Worm (Caenorhabditis elegans): Measurements from ENCODE around the gene tmed-1.

The tmed-1 gene

ce11 chrIV:12093819-12094218 is 15.9 kb upstream of the tmed-1 start, which contains the start of gene F11A10.5:
F11A10.5 (plus strand) TSS chrIV:12094119.
- no peak for TF ChIP-seq unc-62 (GFP tag; optimal IDR thresholded peaks at IDR 0.05)

- TF ChIP-seq unc-62 (GFP tag; optimal IDR thresholded peaks at IDR 0.05) = no peak
Measured at ce11 chrIV:12093384-12093783, 15.4 kb upstream of the tmed-1 start, which contains the start of gene cpsf-4. cpsf-4 (minus strand) TSS chrIV:12093445.

ce11 chrIV:12092113-12092512 is 14.2 kb upstream of the tmed-1 start, which contains the start of gene mig-32:
mig-32 (minus strand) TSS chrIV:12092213.
- TF ChIP-seq unc-62 (GFP tag; optimal IDR thresholded peaks at IDR 0.05) = no peak

ce11 chrIV:12089551-12089950 is 11.6 kb upstream of the tmed-1 start, which contains the start of gene F11A10.6:
F11A10.6 (minus strand) TSS chrIV:12089651.
- no peak for TF ChIP-seq unc-62 (GFP tag; optimal IDR thresholded peaks at IDR 0.05)

ce11 chrIV:12088898-12089297 is 10.9 kb upstream of the tmed-1 start:
- no peak for TF ChIP-seq unc-62 (GFP tag; optimal IDR thresholded peaks at IDR 0.05)

- TF ChIP-seq unc-62 (GFP tag; optimal IDR thresholded peaks at IDR 0.05) = no peak
Measured at ce11 chrIV:12086498-12086897, 8.5 kb upstream of the tmed-1 start.

ce11 chrIV:12085120-12085519 is 7.2 kb upstream of the tmed-1 start, which contains the start of gene rbm-34:
rbm-34 (plus strand) TSS chrIV:12085420.
- TF ChIP-seq unc-62 (GFP tag; optimal IDR thresholded peaks at IDR 0.05) = no peak

ce11 chrIV:12084587-12084986 is 6.6 kb upstream of the tmed-1 start:
- TF ChIP-seq unc-62 (GFP tag; optimal IDR thresholded peaks at IDR 0.05) = no peak

- TF ChIP-seq unc-62 (GFP tag; optimal IDR thresholded peaks at IDR 0.05) = no peak
Measured at ce11 chrIV:12084178-12084577, 6.2 kb upstream of the tmed-1 start, which contains the start of gene repo-1. repo-1 (plus strand) TSS chrIV:12084478.

- TF ChIP-seq unc-62 (GFP tag; optimal IDR thresholded peaks at IDR 0.05) = no peak
Measured at ce11 chrIV:12080807-12081206, 2.8 kb upstream of the tmed-1 start.

- TF ChIP-seq unc-62 (GFP tag; optimal IDR thresholded peaks at IDR 0.05) = no peak
Measured at ce11 chrIV:12078907-12079523, 1.1 kb upstream of the tmed-1 start, which contains the start of gene lex-1. lex-1 (plus strand) TSS chrIV:12079473.

- no peak for TF ChIP-seq unc-62 (GFP tag; optimal IDR thresholded peaks at IDR 0.05)
Measured at ce11 chrIV:12075497-12075896, 2.5 kb downstream of the tmed-1 start, which contains the start of gene K08E4.7. K08E4.7 (plus strand) TSS chrIV:12075797.

- TF ChIP-seq unc-62 (GFP tag; optimal IDR thresholded peaks at IDR 0.05) = no peak
Measured at ce11 chrIV:12068590-12068989, 9.4 kb downstream of the tmed-1 start, which contains the start of gene bath-37. bath-37 (plus strand) TSS chrIV:12068890.

ce11 chrIV:12061229-12061628 is 16.7 kb downstream of the tmed-1 start, which contains the start of gene K08E4.8:
K08E4.8 (minus strand) TSS chrIV:12061329.
- no peak for TF ChIP-seq unc-62 (GFP tag; optimal IDR thresholded peaks at IDR 0.05)

- no peak for TF ChIP-seq unc-62 (GFP tag; optimal IDR thresholded peaks at IDR 0.05)
Measured at ce11 chrIV:12057508-12057907, 20.5 kb downstream of the tmed-1 start, which contains the start of gene K08E4.3. K08E4.3 (plus strand) TSS chrIV:12057742.

ce11 chrIV:12056603-12057002 is 21.4 kb downstream of the tmed-1 start, which contains the start of gene K08E4.2:
K08E4.2 (minus strand) TSS chrIV:12056656.
- no peak for TF ChIP-seq unc-62 (GFP tag; optimal IDR thresholded peaks at IDR 0.05)

- TF ChIP-seq unc-62 (GFP tag; optimal IDR thresholded peaks at IDR 0.05) = no peak
Measured at ce11 chrIV:12052461-12052860, 25.5 kb downstream of the tmed-1 start.
